Worm (Caenorhabditis elegans) whole organism, L4 larva: ENCODE measurements around the gene pqbp-1.1.

Experiments
- F49E8.2 ChIP-seq: sonication (generic microtip); optimal IDR thresholded peaks from 2 replicates; lab custom pipeline; 2016; ENCODE audit warnings: missing compliant biosample characterization, mild to moderate bottlenecking, missing genetic modification characterization, borderline replicate concordance
- R02D3.7 ChIP-seq: fragments of 150-350 bp; sonication (generic microtip); optimal IDR thresholded peaks from 3 replicates; lab custom pipeline; 2014; ENCODE audit warnings: missing biosample characterization, missing genetic modification characterization
- T26A8.4 ChIP-seq: fragments of 200-800 bp; sonication (Bioruptor generic); IDR thresholded peaks from 2 replicates; pipeline ENCODE4 v1.3.6; 2022; ENCODE audit warnings: missing genetic modification characterization, missing compliant biosample characterization
- Y5F2A.4 ChIP-seq: fragments of 200-800 bp; sonication (Bioruptor generic); optimal IDR thresholded peaks from 2 replicates; lab custom pipeline; 2018; ENCODE audit warnings: mild to moderate bottlenecking, missing genetic modification characterization, missing compliant biosample characterization
- ZK337.2 ChIP-seq: fragments of 200-800 bp; sonication (Bioruptor generic); IDR thresholded peaks from 2 replicates; pipeline ENCODE4 v1.3.6; 2022; ENCODE audit warnings: missing genetic modification reagents, missing genetic modification characterization, missing compliant biosample characterization
- aha-1 ChIP-seq: fragments of 150-350 bp; peaks from one replicate; lab custom pipeline; 2014; ENCODE audit warnings: missing biosample characterization, missing genetic modification characterization
- ceh-28 ChIP-seq: fragments of 150-350 bp; optimal IDR thresholded peaks from 2 replicates; lab custom pipeline; 2014; ENCODE audit warnings: missing biosample characterization, missing genetic modification reagents, missing genetic modification characterization
- ceh-82 ChIP-seq: sonication (generic microtip); optimal IDR thresholded peaks from 2 replicates; lab custom pipeline; 2017; ENCODE audit warnings: missing biosample characterization, missing genetic modification characterization
- cey-2 ChIP-seq: sonication (generic microtip); optimal IDR thresholded peaks from 3 replicates; lab custom pipeline; 2017; ENCODE audit warnings: missing genetic modification characterization, mild to moderate bottlenecking, missing compliant biosample characterization, antibody characterized with exemption, borderline replicate concordance; ENCODE audit not compliant: insufficient read depth
- daf-16 ChIP-seq, 3 experiments: sonication (generic microtip); optimal IDR thresholded peaks; 2 replicates each; lab custom pipeline; 2016 to 2017; ENCODE audit warnings: missing genetic modification characterization in 3 of 3, missing genetic modification reagents in 3 of 3, mild to moderate bottlenecking in 2 of 3, missing compliant biosample characterization in 2 of 3, missing biosample characterization in 1 of 3, moderate library complexity in 1 of 3
- dmd-6 ChIP-seq: fragments of 200-800 bp; sonication (Bioruptor generic); IDR thresholded peaks from 2 replicates; pipeline ENCODE4 v1.3.6; 2022; ENCODE audit warnings: missing genetic modification reagents, missing genetic modification characterization, missing compliant biosample characterization
- dmd-9 ChIP-seq: fragments of 200-800 bp; sonication (Bioruptor generic); IDR thresholded peaks from 2 replicates; pipeline ENCODE4 v1.3.6; 2022; ENCODE audit warnings: missing genetic modification reagents, missing genetic modification characterization, missing compliant biosample characterization
- dve-1 ChIP-seq: sonication (generic microtip); optimal IDR thresholded peaks from 2 replicates; lab custom pipeline; 2017; ENCODE audit warnings: antibody characterized with exemption, mild to moderate bottlenecking, missing genetic modification characterization, missing compliant biosample characterization; ENCODE audit not compliant: insufficient read depth
- egl-27 ChIP-seq: sonication (generic microtip); optimal IDR thresholded peaks from 3 replicates; lab custom pipeline; 2017; ENCODE audit warnings: missing biosample characterization, missing genetic modification reagents, missing genetic modification characterization
- hlh-11 ChIP-seq: fragments of 200-800 bp; sonication (Bioruptor generic); optimal IDR thresholded peaks from 2 replicates; lab custom pipeline; 2018; ENCODE audit warnings: mild to moderate bottlenecking, missing genetic modification characterization, missing compliant biosample characterization
- hlh-30 ChIP-seq: sonication (generic microtip); optimal IDR thresholded peaks from 2 replicates; lab custom pipeline; 2017; ENCODE audit warnings: antibody characterized with exemption, mild to moderate bottlenecking, missing genetic modification characterization, missing compliant biosample characterization; ENCODE audit not compliant: insufficient read depth
- hmg-1.1 ChIP-seq: fragments of 200-800 bp; sonication (Bioruptor generic); IDR thresholded peaks from 2 replicates; pipeline ENCODE4 v1.3.6; 2022; ENCODE audit warnings: missing genetic modification reagents, missing genetic modification characterization, missing compliant biosample characterization
- lin-1 ChIP-seq: fragments of 200-800 bp; sonication (Bioruptor generic); IDR thresholded peaks from 2 replicates; pipeline ENCODE4 v1.3.6; 2022; ENCODE audit warnings: missing genetic modification reagents, missing genetic modification characterization, missing compliant biosample characterization
- lin-29 ChIP-seq: fragments of 200-800 bp; sonication (Bioruptor generic); IDR thresholded peaks from 2 replicates; pipeline ENCODE4 v1.3.6; 2022; ENCODE audit warnings: missing genetic modification reagents, missing genetic modification characterization, missing compliant biosample characterization
- lin-38 ChIP-seq: fragments of 200-800 bp; sonication (Bioruptor generic); IDR thresholded peaks from 2 replicates; pipeline ENCODE4 v1.3.6; 2022; ENCODE audit warnings: missing genetic modification reagents, missing genetic modification characterization, missing compliant biosample characterization
- lsy-2 ChIP-seq, 2 experiments: fragments of 150-350 bp in 1 of 2; sonication (generic microtip) in 1 of 2; optimal IDR thresholded peaks; 2 replicates each; lab custom pipeline; 2014 to 2017; ENCODE audit warnings: missing biosample characterization in 2 of 2, missing genetic modification characterization in 2 of 2
- mdl-1 ChIP-seq, 2 experiments: fragments of 150-350 bp in 1 of 2; sonication (generic microtip) in 1 of 2; optimal IDR thresholded peaks; 2 replicates each; lab custom pipeline; 2014 to 2017; ENCODE audit warnings: missing biosample characterization in 2 of 2, missing genetic modification characterization in 2 of 2
- mdt-29 ChIP-seq: fragments of 200-800 bp; sonication (Bioruptor generic); IDR thresholded peaks from 2 replicates; pipeline ENCODE4 v1.3.6; 2022; ENCODE audit warnings: missing genetic modification reagents, missing genetic modification characterization, missing compliant biosample characterization
- mes-2 ChIP-seq: sonication (generic microtip); optimal IDR thresholded peaks from 2 replicates; lab custom pipeline; 2016; ENCODE audit warnings: missing genotype, mild to moderate bottlenecking, missing genetic modification characterization, missing compliant biosample characterization; ENCODE audit not compliant: poor library complexity, severe bottlenecking
- mxl-3 ChIP-seq: fragments of 200-800 bp; sonication (Bioruptor generic); optimal IDR thresholded peaks from 2 replicates; lab custom pipeline; 2018; ENCODE audit warnings: mild to moderate bottlenecking, missing genetic modification characterization, missing compliant biosample characterization
- nhr-11 ChIP-seq: fragments of 150-350 bp; optimal IDR thresholded peaks from 2 replicates; lab custom pipeline; 2014; ENCODE audit warnings: missing biosample characterization, missing genetic modification characterization
- nhr-28 ChIP-seq: fragments of 150-350 bp; optimal IDR thresholded peaks from 2 replicates; lab custom pipeline; 2014; ENCODE audit warnings: missing biosample characterization, missing genetic modification characterization
- nhr-41 ChIP-seq: fragments of 200-800 bp; sonication (Bioruptor generic); IDR thresholded peaks from 2 replicates; pipeline ENCODE4 v1.3.6; 2022; ENCODE audit warnings: missing genetic modification reagents, missing genetic modification characterization, missing compliant biosample characterization
- pha-4 ChIP-seq, 2 experiments: fragments of 150-350 bp in 1 of 2; fragments of 200-800 bp in 1 of 2; sonication (Bioruptor generic) in 1 of 2; IDR thresholded peaks in 1 of 2; optimal IDR thresholded peaks in 1 of 2; 2 replicates each; pipeline versions ENCODE4 v1.3.6 to Lab custom; 2014 to 2022; ENCODE audit warnings: missing genetic modification characterization in 2 of 2, missing genetic modification reagents in 2 of 2, missing biosample characterization in 1 of 2, missing compliant biosample characterization in 1 of 2
- php-3 ChIP-seq: fragments of 200-800 bp; sonication (Bioruptor generic); IDR thresholded peaks from 2 replicates; pipeline ENCODE4 v1.3.6; 2022; ENCODE audit warnings: missing genetic modification reagents, missing genetic modification characterization, missing compliant biosample characterization
- pqm-1 ChIP-seq: sonication (generic microtip); optimal IDR thresholded peaks from 2 replicates; lab custom pipeline; 2017; ENCODE audit warnings: missing biosample characterization, missing genetic modification characterization
- set-16 ChIP-seq: fragments of 200-800 bp; sonication (Bioruptor generic); IDR thresholded peaks from 2 replicates; pipeline ENCODE4 v1.3.6; 2022; ENCODE audit warnings: missing genetic modification reagents, missing genetic modification characterization, missing compliant biosample characterization
- tra-1 ChIP-seq: fragments of 200-800 bp; sonication (Bioruptor generic); IDR thresholded peaks from 2 replicates; pipeline ENCODE4 v1.3.6; 2022; ENCODE audit warnings: missing genetic modification reagents, missing genetic modification characterization, missing compliant biosample characterization
- unc-39 ChIP-seq: sonication (generic microtip); optimal IDR thresholded peaks from 2 replicates; lab custom pipeline; 2017; ENCODE audit warnings: missing biosample characterization, missing genetic modification characterization
- unc-62 ChIP-seq, 3 experiments: fragments of 150-350 bp in 1 of 3; sonication (generic microtip); optimal IDR thresholded peaks in 2 of 3; peaks in 1 of 3; 1 replicate in 1 of 3; 2 replicates in 2 of 3; lab custom pipeline; 2014 to 2017; ENCODE audit warnings: missing biosample characterization in 3 of 3, missing genetic modification characterization in 3 of 3, missing genetic modification reagents in 3 of 3, missing genotype in 1 of 3
- zfp-2 ChIP-seq: sonication (generic microtip); optimal IDR thresholded peaks from 2 replicates; lab custom pipeline; 2016; ENCODE audit warnings: mild to moderate bottlenecking, missing genetic modification characterization, missing compliant biosample characterization
- zip-11 ChIP-seq: fragments of 200-800 bp; sonication (Bioruptor generic); IDR thresholded peaks from 2 replicates; pipeline ENCODE4 v1.3.6; 2022; ENCODE audit warnings: missing genetic modification characterization, missing compliant biosample characterization
- ztf-7 ChIP-seq: fragments of 150-350 bp; optimal IDR thresholded peaks from 2 replicates; lab custom pipeline; 2014; ENCODE audit warnings: missing biosample characterization, missing genetic modification characterization

Gene pqbp-1.1

ce11 chrIV:309526-309925, 48.0 kb upstream of the pqbp-1.1 start (continued):
- TF ChIP-seq cey-2 (tag; lab: Kevin White, UChicago) (no peak), daf-16 (GFP tag; optimal IDR thresholded peaks at IDR 0.05; lab: Kevin White, UChicago) (no peak), daf-16 (tag; optimal IDR thresholded peaks at IDR 0.05; lab: Kevin White, UChicago) (no peak), ceh-82 (tag; lab: Kevin White, UChicago) (no peak), T26A8.4 (GFP tag; lab: Robert Waterston, UW) (no peak), nhr-28 (tag; lab: Kevin White, UChicago) (peak; percentile 18), dve-1 (tag; lab: Kevin White, UChicago) (peak; percentile 8), hlh-11 (peak; percentile 57), mdt-29 (GFP tag; lab: Robert Waterston, UW) (no peak), pqm-1 (tag; lab: Kevin White, UChicago) (no peak), set-16 (GFP tag; lab: Robert Waterston, UW) (no peak), dmd-6 (peak; percentile 56), lin-1 (no peak), zfp-2 (tag; lab: Kevin White, UChicago) (no peak), ztf-7 (no peak), unc-62 (GFP tag; optimal IDR thresholded peaks at IDR 0.05 in 1 of 2; lab: Kevin White, UChicago) (peak in 1 of 2 experiments; percentile 17), unc-62 (tag; optimal IDR thresholded peaks at IDR 0.05; lab: Kevin White, UChicago) (no peak)

- TF ChIP-seq unc-39 = no peak
- no peak for TF ChIP-seq mdl-1 (tag; optimal IDR thresholded peaks at IDR 0.05; lab: Kevin White, UChicago)
- no peak for TF ChIP-seq ceh-28 (tag; lab: Kevin White, UChicago)
- TF ChIP-seq F49E8.2 (tag; lab: Kevin White, UChicago) = no peak
- no peak for TF ChIP-seq egl-27 (tag; lab: Kevin White, UChicago)
- no peak for TF ChIP-seq lin-29 (GFP tag; lab: Robert Waterston, UW)
- no peak for TF ChIP-seq php-3 (GFP tag; lab: Robert Waterston, UW)
- TF ChIP-seq R02D3.7 (tag; lab: Kevin White, UChicago) = no peak
- no peak for TF ChIP-seq pha-4 (GFP tag; IDR thresholded peaks at IDR 0.05; lab: Robert Waterston, UW)
- TF ChIP-seq pha-4 (tag; optimal IDR thresholded peaks at IDR 0.05; lab: Kevin White, UChicago) = no peak
- TF ChIP-seq tra-1 (GFP tag; lab: Robert Waterston, UW) = no peak
- TF ChIP-seq dmd-9 (GFP tag; lab: Robert Waterston, UW) = no peak
- TF ChIP-seq cey-2 (tag; lab: Kevin White, UChicago) = no peak
- no peak for TF ChIP-seq Y5F2A.4 (GFP tag; lab: Kevin White, UChicago)
Measured at ce11 chrIV:307205-307604, 45.7 kb upstream of the pqbp-1.1 start, which contains the start of gene swt-1. TSS of gene swt-1 (plus strand) at chrIV:307505.

ce11 chrIV:306572-306971, 45.1 kb upstream of the pqbp-1.1 start:
- TF ChIP-seq zip-11 (GFP tag; lab: Robert Waterston, UW) (no peak), nhr-41 (GFP tag; lab: Robert Waterston, UW) (0 out of 2 replicates have a peak, but pooled peaks have one; percentile 10), mes-2 (peak; percentile 19), mxl-3 (GFP tag; lab: Kevin White, UChicago) (no peak), hmg-1.1 (GFP tag; lab: Robert Waterston, UW) (0 out of 2 replicates have a peak, but pooled peaks have one; percentile 15), nhr-11 (peak; percentile 37), unc-39 (no peak), pha-4 (GFP tag; IDR thresholded peaks at IDR 0.05; lab: Robert Waterston, UW) (peak; percentile 41; the same call in 1 of the 2 replicates), pha-4 (tag; optimal IDR thresholded peaks at IDR 0.05; lab: Kevin White, UChicago) (no peak), aha-1 (tag; lab: Kevin White, UChicago) (peak; percentile 73), ZK337.2 (no peak), hlh-30 (tag; lab: Kevin White, UChicago) (peak; percentile 54), hlh-11 (peak; percentile 36), lin-38 (GFP tag; lab: Robert Waterston, UW) (0 out of 2 replicates have a peak, but pooled peaks have one; percentile 26), lsy-2 (tag; optimal IDR thresholded peaks at IDR 0.05; lab: Kevin White, UChicago) (peak in 1 of 2 experiments; percentile 47)
- TF ChIP-seq, all 104 proteins: peak for 10
